Worm (Caenorhabditis elegans) whole organism, early embryonic: ENCODE results near the gene sra-27.

Experiments
- F13C5.2 ChIP-seq: sonication (generic microtip); optimal IDR thresholded peaks from 2 replicates; lab custom pipeline; 2017; ENCODE audit warnings: mild to moderate bottlenecking, missing genetic modification characterization, inconsistent platforms, missing compliant biosample characterization
- aly-1 ChIP-seq: sonication (generic microtip); optimal IDR thresholded peaks from 2 replicates; lab custom pipeline; 2016; ENCODE audit warnings: missing genetic modification characterization, missing compliant biosample characterization
- ama-1 ChIP-seq: fragments of 150-350 bp; optimal IDR thresholded peaks from 2 replicates; lab custom pipeline; 2014
- ceh-13 ChIP-seq: fragments of 200-800 bp; sonication (Bioruptor generic); optimal IDR thresholded peaks from 2 replicates; lab custom pipeline; 2018; ENCODE audit warnings: mild to moderate bottlenecking, missing genetic modification characterization, missing compliant biosample characterization
- ets-7 ChIP-seq: sonication (generic microtip); optimal IDR thresholded peaks from 2 replicates; lab custom pipeline; 2016; ENCODE audit warnings: missing genotype, missing genetic modification characterization, missing compliant biosample characterization
- flt-1 ChIP-seq: fragments of 200-800 bp; sonication (Bioruptor generic); IDR thresholded peaks from 2 replicates; pipeline ENCODE4 v1.3.6; 2022; ENCODE audit warnings: missing genetic modification characterization, missing compliant biosample characterization
- hmbx-1 ChIP-seq: sonication (generic microtip); optimal IDR thresholded peaks from 2 replicates; lab custom pipeline; 2016; ENCODE audit warnings: mild to moderate bottlenecking, missing genetic modification characterization, missing compliant biosample characterization
- hnd-1 ChIP-seq: sonication (generic microtip); optimal IDR thresholded peaks from 2 replicates; lab custom pipeline; 2016; ENCODE audit warnings: missing genetic modification characterization, missing compliant biosample characterization
- sea-1 ChIP-seq: fragments of 200-800 bp; sonication (Bioruptor generic); conservative IDR thresholded peaks from 2 replicates; pipeline ENCODE4 v1.3.6; 2022; ENCODE audit warnings: missing genetic modification characterization, missing compliant biosample characterization
- tbx-37 ChIP-seq: fragments of 200-800 bp; sonication (Bioruptor generic); conservative IDR thresholded peaks from 2 replicates; pipeline ENCODE4 v1.3.6; 2022; ENCODE audit warnings: missing genetic modification reagents, missing genetic modification characterization, missing compliant biosample characterization
- tra-4 ChIP-seq: sonication (generic microtip); optimal IDR thresholded peaks from 2 replicates; lab custom pipeline; 2017; ENCODE audit warnings: missing genetic modification characterization, missing compliant biosample characterization

- TF ChIP-seq sea-1 (no peak), ama-1 (lab: Kevin White, UChicago) (no peak), hnd-1 (tag; lab: Kevin White, UChicago) (no peak), tbx-37 (GFP tag; lab: Robert Waterston, UW) (no peak), tra-4 (tag; lab: Kevin White, UChicago) (no peak), aly-1 (no peak), hmbx-1 (tag; lab: Kevin White, UChicago) (no peak), ceh-13 (GFP tag; lab: Kevin White, UChicago) (no peak), F13C5.2 (tag; lab: Kevin White, UChicago) (no peak), flt-1 (GFP tag; lab: Robert Waterston, UW) (no peak), ets-7 (no peak)
Measured at ce11 chrII:6524501-6524977, 44.3 kb upstream of the sra-27 start, which contains the start of gene C56E6.2.
